Worm (Caenorhabditis elegans) whole organism, mixed stage, embryonic: Measurements from ENCODE around the gene R09D1.14.

ENCODE experiments used
- ham-2 ChIP-seq: fragments of 200-800 bp; sonication (Bioruptor generic); optimal IDR thresholded peaks from 2 replicates; lab custom pipeline; 2018; ENCODE audit warnings: mild to moderate bottlenecking, missing genetic modification characterization, missing compliant biosample characterization
- nhr-237 ChIP-seq: fragments of 150-350 bp; optimal IDR thresholded peaks from 2 replicates; lab custom pipeline; 2014; ENCODE audit warnings: missing biosample characterization, missing genetic modification characterization
- nhr-28 ChIP-seq: fragments of 150-350 bp; optimal IDR thresholded peaks from 2 replicates; lab custom pipeline; 2014; ENCODE audit warnings: missing biosample characterization, missing genetic modification characterization

DNA sequence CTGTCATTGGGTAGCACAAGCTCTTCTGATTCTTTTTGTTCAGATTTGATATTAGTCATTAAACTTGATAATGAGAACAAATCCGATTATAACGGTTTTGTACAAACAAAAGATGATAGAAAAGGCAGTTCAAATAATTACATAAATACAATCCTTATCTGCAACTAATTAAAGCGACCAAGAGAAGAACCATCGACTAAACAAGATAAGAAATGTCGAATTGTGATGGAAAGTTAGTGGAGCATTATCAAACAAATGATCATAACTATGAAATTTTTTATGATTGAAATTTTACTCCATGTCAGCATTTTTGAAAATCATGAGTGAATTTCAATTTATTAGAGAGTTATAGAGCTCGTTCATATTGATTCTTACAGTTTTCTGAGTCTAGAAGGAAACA lies 9.1 kb upstream of the R09D1.14 start, which contains the start of gene chil-23:
- TF ChIP-seq nhr-28 (tag; lab: Kevin White, UChicago) (no peak), nhr-237 (no peak), ham-2 (GFP tag; lab: Kevin White, UChicago) (no peak)
